Worm (Caenorhabditis elegans) whole organism, early embryonic: ENCODE measurements around the gene F45H10.2.
A peak's percentile ranks its signal among the peaks of the same experiment; 100 is the strongest.

Experiments used
- B0310.2 ChIP-seq: sonication (generic microtip); optimal IDR thresholded peaks from 2 replicates; lab custom pipeline; 2016; ENCODE audit warnings: mild to moderate bottlenecking, missing genetic modification characterization, missing compliant biosample characterization
- F13C5.2 ChIP-seq: sonication (generic microtip); optimal IDR thresholded peaks from 2 replicates; lab custom pipeline; 2017; ENCODE audit warnings: mild to moderate bottlenecking, missing genetic modification characterization, inconsistent platforms, missing compliant biosample characterization
- aly-1 ChIP-seq: sonication (generic microtip); optimal IDR thresholded peaks from 2 replicates; lab custom pipeline; 2016; ENCODE audit warnings: missing genetic modification characterization, missing compliant biosample characterization
- ama-1 ChIP-seq: fragments of 150-350 bp; optimal IDR thresholded peaks from 2 replicates; lab custom pipeline; 2014
- ceh-13 ChIP-seq: fragments of 200-800 bp; sonication (Bioruptor generic); optimal IDR thresholded peaks from 2 replicates; lab custom pipeline; 2018; ENCODE audit warnings: mild to moderate bottlenecking, missing genetic modification characterization, missing compliant biosample characterization
- ceh-36 ChIP-seq: sonication (generic microtip); optimal IDR thresholded peaks from 2 replicates; lab custom pipeline; 2016; ENCODE audit warnings: missing genetic modification characterization, inconsistent platforms, missing compliant biosample characterization
- ets-7 ChIP-seq: sonication (generic microtip); optimal IDR thresholded peaks from 2 replicates; lab custom pipeline; 2016; ENCODE audit warnings: missing genotype, missing genetic modification characterization, missing compliant biosample characterization
- flt-1 ChIP-seq: fragments of 200-800 bp; sonication (Bioruptor generic); IDR thresholded peaks from 2 replicates; pipeline ENCODE4 v1.3.6; 2022; ENCODE audit warnings: missing genetic modification characterization, missing compliant biosample characterization
- hmbx-1 ChIP-seq: sonication (generic microtip); optimal IDR thresholded peaks from 2 replicates; lab custom pipeline; 2016; ENCODE audit warnings: mild to moderate bottlenecking, missing genetic modification characterization, missing compliant biosample characterization
- hmg-4 ChIP-seq: fragments of 200-800 bp; sonication (Bioruptor generic); optimal IDR thresholded peaks from 2 replicates; lab custom pipeline; 2018; ENCODE audit warnings: mild to moderate bottlenecking, missing genetic modification characterization, missing compliant biosample characterization
- hnd-1 ChIP-seq: sonication (generic microtip); optimal IDR thresholded peaks from 2 replicates; lab custom pipeline; 2016; ENCODE audit warnings: missing genetic modification characterization, missing compliant biosample characterization
- pes-1 ChIP-seq: fragments of 200-800 bp; sonication (Bioruptor generic); IDR thresholded peaks from 2 replicates; pipeline ENCODE4 v1.3.6; 2022; ENCODE audit warnings: missing genetic modification reagents, missing genetic modification characterization, missing compliant biosample characterization
- scrt-1 ChIP-seq: fragments of 200-800 bp; sonication (Bioruptor generic); IDR thresholded peaks from 2 replicates; pipeline ENCODE4 v1.3.6; 2022; ENCODE audit warnings: missing genetic modification characterization, missing compliant biosample characterization
- sea-1 ChIP-seq: fragments of 200-800 bp; sonication (Bioruptor generic); conservative IDR thresholded peaks from 2 replicates; pipeline ENCODE4 v1.3.6; 2022; ENCODE audit warnings: missing genetic modification characterization, missing compliant biosample characterization
- tbx-11 ChIP-seq: fragments of 200-800 bp; sonication (Bioruptor generic); IDR thresholded peaks from 2 replicates; pipeline ENCODE4 v1.3.6; 2022; ENCODE audit warnings: missing genetic modification characterization, missing compliant biosample characterization
- tbx-37 ChIP-seq: fragments of 200-800 bp; sonication (Bioruptor generic); conservative IDR thresholded peaks from 2 replicates; pipeline ENCODE4 v1.3.6; 2022; ENCODE audit warnings: missing genetic modification reagents, missing genetic modification characterization, missing compliant biosample characterization
- tra-4 ChIP-seq: sonication (generic microtip); optimal IDR thresholded peaks from 2 replicates; lab custom pipeline; 2017; ENCODE audit warnings: missing genetic modification characterization, missing compliant biosample characterization

Gene F45H10.2

DNA sequence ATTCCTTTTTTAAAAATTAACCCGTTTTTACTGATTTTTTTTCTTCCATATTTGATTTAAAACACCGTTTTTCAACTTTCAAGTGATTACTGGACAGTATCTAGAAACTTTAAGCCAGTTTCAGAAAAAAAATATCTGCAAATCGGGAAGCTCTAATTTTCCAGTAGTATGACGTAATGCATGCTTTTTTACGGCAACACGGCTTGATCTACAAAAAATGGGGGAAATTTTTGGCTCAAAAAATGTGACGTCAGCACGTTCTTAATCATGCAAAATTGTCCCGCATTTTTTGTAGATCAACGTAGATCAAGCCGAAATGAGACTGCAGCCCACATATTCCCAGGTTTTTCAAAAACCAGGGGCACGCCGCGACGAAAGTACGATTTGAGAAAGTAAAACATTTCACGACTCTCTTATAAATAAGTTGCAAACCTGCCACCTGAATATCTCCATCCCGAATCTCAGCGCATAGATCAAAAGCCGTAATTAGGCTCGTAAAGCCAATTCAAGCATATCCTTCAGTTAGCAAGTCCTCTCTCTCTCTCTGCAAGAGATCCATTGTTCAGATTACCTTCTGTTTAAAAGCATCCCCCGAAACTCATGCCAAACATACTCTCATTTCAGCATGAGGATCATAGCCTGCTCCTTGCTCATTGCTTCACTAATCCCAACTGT, 10.9 kb downstream of the F45H10.2 start, which contains the start of gene E01G4.6:
Gene E01G4.6, plus strand, starts transcription at position 625 of the 675 bp plus-strand sequence.
- TF ChIP-seq scrt-1 (GFP tag; lab: Robert Waterston, UW): no peak
- no peak for TF ChIP-seq tbx-37 (GFP tag; lab: Robert Waterston, UW)
- TF ChIP-seq ceh-36: no peak
- no peak for TF ChIP-seq tra-4 (tag; lab: Kevin White, UChicago)
- no peak for TF ChIP-seq hnd-1 (tag; lab: Kevin White, UChicago)
- TF ChIP-seq ceh-13: no peak
- no peak for TF ChIP-seq aly-1 (tag; lab: Kevin White, UChicago)
- no peak for TF ChIP-seq pes-1 (GFP tag; lab: Robert Waterston, UW)
- no peak for TF ChIP-seq sea-1 (GFP tag; lab: Robert Waterston, UW)
- no peak for TF ChIP-seq hmbx-1 (tag; lab: Kevin White, UChicago)
- no peak for TF ChIP-seq flt-1 (GFP tag; lab: Robert Waterston, UW)
- no peak for TF ChIP-seq F13C5.2 (tag; lab: Kevin White, UChicago)
- TF ChIP-seq tbx-11 (GFP tag; lab: Robert Waterston, UW): no peak

DNA sequence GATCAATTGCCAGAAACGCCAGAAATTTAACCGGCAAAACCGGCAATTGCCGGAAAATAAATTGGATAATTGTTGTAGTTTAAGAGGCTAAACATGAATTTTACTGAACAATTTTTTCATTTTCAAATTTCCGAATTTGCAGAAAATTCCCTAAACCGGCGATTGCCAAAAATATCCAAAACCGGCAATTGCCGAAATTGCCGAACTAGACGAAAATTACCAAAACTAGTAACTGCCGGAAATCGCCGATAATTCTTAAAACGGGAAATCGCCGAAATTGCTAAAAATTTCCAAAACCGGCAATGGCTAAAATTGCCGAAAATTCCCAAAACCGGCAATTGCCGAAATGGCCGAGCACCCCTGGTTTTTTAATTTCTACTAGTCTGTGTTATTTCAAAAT, 13.4 kb downstream of the F45H10.2 start:
- TF ChIP-seq hnd-1 (tag; lab: Kevin White, UChicago): no peak
- TF ChIP-seq hmbx-1 (tag; lab: Kevin White, UChicago): no peak
- TF ChIP-seq tbx-11 (GFP tag; lab: Robert Waterston, UW): no peak
- TF ChIP-seq pes-1 (GFP tag; lab: Robert Waterston, UW): no peak
- TF ChIP-seq tbx-37 (GFP tag; lab: Robert Waterston, UW): no peak
- TF ChIP-seq aly-1 (tag; lab: Kevin White, UChicago): no peak
- TF ChIP-seq hmg-4: no peak
- no peak for TF ChIP-seq F13C5.2 (tag; lab: Kevin White, UChicago)

DNA sequence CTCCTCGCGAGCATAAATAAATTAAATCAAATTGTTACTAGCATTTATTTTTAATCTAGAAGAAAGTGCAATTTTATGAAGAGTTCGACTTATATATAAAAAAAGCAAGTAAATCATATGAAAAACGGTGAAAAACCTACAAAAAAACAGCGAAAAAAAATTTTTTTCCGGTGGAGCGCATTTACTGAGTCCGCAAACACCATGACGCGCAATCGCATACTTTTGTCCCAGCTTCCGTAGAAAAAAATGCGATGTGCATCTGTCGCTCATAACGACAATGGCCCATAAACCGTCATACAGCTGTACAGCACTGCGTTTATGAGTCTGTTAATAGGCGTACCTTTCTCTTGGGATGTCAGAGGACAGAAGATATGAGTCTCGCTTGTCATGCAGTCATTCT, 15.6 kb downstream of the F45H10.2 start:
- TF ChIP-seq F13C5.2 (tag; lab: Kevin White, UChicago) (peak; percentile 3), tbx-11 (GFP tag; lab: Robert Waterston, UW) (no peak)

DNA sequence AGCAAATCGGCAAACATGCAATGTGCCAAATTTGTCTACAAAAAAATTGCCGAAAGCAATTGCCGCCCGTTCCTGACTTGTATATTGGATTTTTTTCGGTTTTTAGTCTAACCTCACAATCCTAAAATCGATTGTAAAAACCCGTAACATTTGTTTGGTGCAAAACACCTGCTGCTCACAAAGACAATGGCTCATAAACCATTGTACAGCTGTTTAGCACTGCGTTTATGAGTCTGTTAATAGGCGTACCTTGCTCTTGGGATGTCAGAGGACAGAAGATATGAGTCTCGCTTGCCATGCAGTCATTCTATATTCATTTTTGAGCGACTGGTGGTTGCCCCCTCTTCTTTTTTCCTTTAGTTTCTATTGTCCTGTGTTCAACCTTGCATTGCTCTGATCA, 20.7 kb downstream of the F45H10.2 start, which contains the start of gene E01G4.5:
Gene E01G4.5, plus strand, starts transcription at position 301 of the 400 bp plus-strand sequence.
- TF ChIP-seq ama-1 (lab: Kevin White, UChicago) (no peak), aly-1 (tag; lab: Kevin White, UChicago) (no peak), F13C5.2 (tag; lab: Kevin White, UChicago) (no peak), flt-1 (GFP tag; lab: Robert Waterston, UW) (no peak), pes-1 (GFP tag; lab: Robert Waterston, UW) (no peak), scrt-1 (GFP tag; lab: Robert Waterston, UW) (no peak), ceh-13 (no peak), hnd-1 (tag; lab: Kevin White, UChicago) (no peak), ceh-36 (no peak), tbx-11 (GFP tag; lab: Robert Waterston, UW) (no peak), tra-4 (tag; lab: Kevin White, UChicago) (no peak), sea-1 (GFP tag; lab: Robert Waterston, UW) (no peak), ets-7 (tag; lab: Kevin White, UChicago) (no peak)

DNA sequence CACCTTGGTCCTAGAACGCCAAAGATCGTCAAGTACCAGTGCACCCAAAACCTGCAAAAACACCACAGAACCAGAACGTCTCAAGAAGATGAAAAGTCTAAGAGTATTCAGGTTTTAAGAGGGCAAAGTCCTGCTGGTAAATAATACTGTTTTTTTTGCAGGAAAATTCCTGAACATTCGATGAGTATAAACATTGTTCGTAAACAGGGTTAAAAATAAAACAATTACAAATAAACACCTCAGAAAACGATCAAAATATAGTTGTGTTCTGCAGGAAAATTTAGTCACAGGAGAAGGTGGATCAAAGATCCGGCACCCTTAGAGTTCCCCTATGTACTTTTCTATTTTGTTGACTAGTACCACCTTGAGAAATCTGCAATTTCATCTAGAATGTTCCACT, 22.2 kb downstream of the F45H10.2 start:
- TF ChIP-seq ceh-36 (no peak), hmg-4 (no peak), ets-7 (tag; lab: Kevin White, UChicago) (no peak), ama-1 (lab: Kevin White, UChicago) (no peak), sea-1 (GFP tag; lab: Robert Waterston, UW) (no peak), scrt-1 (GFP tag; lab: Robert Waterston, UW) (no peak), F13C5.2 (tag; lab: Kevin White, UChicago) (no peak), hnd-1 (tag; lab: Kevin White, UChicago) (no peak), aly-1 (tag; lab: Kevin White, UChicago) (no peak), B0310.2 (no peak), tbx-37 (GFP tag; lab: Robert Waterston, UW) (no peak), tbx-11 (GFP tag; lab: Robert Waterston, UW) (no peak), flt-1 (GFP tag; lab: Robert Waterston, UW) (no peak), ceh-13 (no peak)

DNA sequence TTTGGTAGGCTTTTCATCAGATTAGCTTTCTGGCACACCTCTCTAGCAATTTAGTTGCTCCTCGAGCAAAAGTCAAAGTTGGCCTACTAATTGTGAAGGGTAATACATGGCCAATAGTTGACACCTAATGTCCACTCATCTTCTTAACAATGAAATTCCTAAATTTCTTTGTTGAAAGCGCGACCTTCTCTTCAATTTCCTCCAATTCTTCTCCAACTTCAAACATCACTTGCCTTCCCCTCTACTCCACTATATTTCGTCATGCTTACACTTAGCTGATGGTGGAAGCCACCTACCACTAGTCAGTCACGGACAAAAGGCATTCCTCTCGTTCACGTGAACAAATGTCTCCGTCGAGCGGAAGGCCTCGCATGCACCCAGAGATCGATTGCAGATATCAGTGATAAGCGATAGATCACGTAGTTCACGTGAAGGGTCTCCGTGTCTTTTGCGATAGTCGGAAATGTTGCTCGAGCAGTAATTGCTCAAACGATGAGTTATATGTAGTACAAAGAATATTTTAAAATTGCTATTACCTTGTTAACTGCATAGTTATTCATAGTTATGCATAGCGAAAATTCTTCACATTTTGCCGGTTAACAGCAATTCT, 23.7 kb downstream of the F45H10.2 start, which contains the start of gene E01G4.3:
Gene E01G4.3, minus strand, starts transcription at position 560 of the 610 bp plus-strand sequence.
- TF ChIP-seq B0310.2: no peak

DNA sequence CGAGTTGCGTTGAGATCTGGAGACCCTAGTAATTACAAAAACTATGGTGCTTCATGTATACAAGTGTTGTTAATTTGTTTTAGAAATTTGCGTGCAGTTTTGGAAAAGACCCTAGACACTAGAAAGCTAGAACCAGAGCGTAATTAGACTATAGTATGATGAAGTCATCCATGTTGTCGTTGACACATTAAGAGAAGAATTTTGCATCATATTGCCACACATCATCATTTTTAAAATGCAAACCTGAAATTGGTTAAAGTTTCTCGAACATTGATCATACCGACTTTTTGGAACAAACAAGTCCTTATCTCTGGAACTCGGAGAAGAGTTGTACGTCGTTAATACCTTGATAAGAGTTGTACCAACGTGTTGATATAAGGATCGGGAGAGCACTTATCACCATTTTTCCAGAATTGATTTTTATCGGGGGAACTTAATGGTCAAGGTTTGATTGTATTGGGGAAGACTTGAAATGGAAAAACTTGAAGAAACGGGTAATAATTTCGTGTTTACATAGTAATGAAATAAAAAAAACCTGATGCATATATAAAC, 24.9 kb downstream of the F45H10.2 start:
- TF ChIP-seq hnd-1 (tag; lab: Kevin White, UChicago): no peak
- TF ChIP-seq pes-1 (GFP tag; lab: Robert Waterston, UW): no peak
- no peak for TF ChIP-seq F13C5.2 (tag; lab: Kevin White, UChicago)
- no peak for TF ChIP-seq sea-1 (GFP tag; lab: Robert Waterston, UW)
- no peak for TF ChIP-seq ets-7 (tag; lab: Kevin White, UChicago)
- TF ChIP-seq ceh-13: no peak
